Worm (Caenorhabditis elegans): ENCODE measurements around the gene lig-4.

- TF ChIP-seq R02D3.7 (tag; optimal IDR thresholded peaks at IDR 0.05) (no peak), nhr-77 (tag; optimal IDR thresholded peaks at IDR 0.05) (no peak), lin-39 (tag; optimal IDR thresholded peaks at IDR 0.05) (no peak), ceh-16 (tag; optimal IDR thresholded peaks at IDR 0.05) (no peak), ama-1 (optimal IDR thresholded peaks at IDR 0.05) (peak; percentile 13), skn-1 (tag; optimal IDR thresholded peaks at IDR 0.05) (no peak), zag-1 (tag; optimal IDR thresholded peaks at IDR 0.05) (no peak), pha-4 (tag; optimal IDR thresholded peaks at IDR 0.05) (no peak), elt-3 (tag; optimal IDR thresholded peaks at IDR 0.05) (no peak), elt-1 (tag; optimal IDR thresholded peaks at IDR 0.05) (no peak), jun-1 (tag; optimal IDR thresholded peaks at IDR 0.05) (no peak), ceh-82 (tag; optimal IDR thresholded peaks at IDR 0.05) (no peak)
These were observed 23.4 kb upstream of the lig-4 start, which contains the start of gene cgh-1 for ce11 chrIII:7497782-7498266.

Measured in whole organism, L3 larva.